Worm (Caenorhabditis elegans) whole organism, mixed stage, embryonic: ENCODE data around the gene fbxb-74.

Experiments used
- ces-1 ChIP-seq: fragments of 150-350 bp; optimal IDR thresholded peaks from 2 replicates; lab custom pipeline; 2014; ENCODE audit warnings: missing biosample characterization, missing genetic modification reagents, missing genetic modification characterization
- elt-3 ChIP-seq: fragments of 150-350 bp; optimal IDR thresholded peaks from 2 replicates; lab custom pipeline; 2014; ENCODE audit warnings: missing biosample characterization, missing genetic modification characterization
- hlh-1 ChIP-seq: fragments of 150-350 bp; optimal IDR thresholded peaks from 2 replicates; lab custom pipeline; 2014; ENCODE audit warnings: missing biosample characterization, missing genetic modification reagents, missing genetic modification characterization
- lin-13 ChIP-seq: fragments of 150-350 bp; optimal IDR thresholded peaks from 2 replicates; lab custom pipeline; 2014; ENCODE audit warnings: missing biosample characterization, missing genetic modification characterization
- lin-32 ChIP-seq: fragments of 200-800 bp; sonication (Bioruptor generic); optimal IDR thresholded peaks from 2 replicates; lab custom pipeline; 2018; ENCODE audit warnings: mild to moderate bottlenecking, missing genetic modification characterization, missing compliant biosample characterization
- nhr-12 ChIP-seq: fragments of 150-350 bp; optimal IDR thresholded peaks from 2 replicates; lab custom pipeline; 2014; ENCODE audit warnings: missing biosample characterization, missing genetic modification characterization
- nhr-2 ChIP-seq: fragments of 150-350 bp; optimal IDR thresholded peaks from 2 replicates; lab custom pipeline; 2014; ENCODE audit warnings: missing biosample characterization, missing genetic modification characterization
- nhr-237 ChIP-seq: fragments of 150-350 bp; optimal IDR thresholded peaks from 2 replicates; lab custom pipeline; 2014; ENCODE audit warnings: missing biosample characterization, missing genetic modification characterization
- snpc-4 ChIP-seq: fragments of 150-350 bp; optimal IDR thresholded peaks from 2 replicates; lab custom pipeline; 2014; ENCODE audit warnings: missing biosample characterization, missing genetic modification characterization
- unc-62 ChIP-seq: fragments of 150-350 bp; optimal IDR thresholded peaks from 2 replicates; lab custom pipeline; 2014; ENCODE audit warnings: missing biosample characterization, missing genetic modification reagents, missing genetic modification characterization

DNA sequence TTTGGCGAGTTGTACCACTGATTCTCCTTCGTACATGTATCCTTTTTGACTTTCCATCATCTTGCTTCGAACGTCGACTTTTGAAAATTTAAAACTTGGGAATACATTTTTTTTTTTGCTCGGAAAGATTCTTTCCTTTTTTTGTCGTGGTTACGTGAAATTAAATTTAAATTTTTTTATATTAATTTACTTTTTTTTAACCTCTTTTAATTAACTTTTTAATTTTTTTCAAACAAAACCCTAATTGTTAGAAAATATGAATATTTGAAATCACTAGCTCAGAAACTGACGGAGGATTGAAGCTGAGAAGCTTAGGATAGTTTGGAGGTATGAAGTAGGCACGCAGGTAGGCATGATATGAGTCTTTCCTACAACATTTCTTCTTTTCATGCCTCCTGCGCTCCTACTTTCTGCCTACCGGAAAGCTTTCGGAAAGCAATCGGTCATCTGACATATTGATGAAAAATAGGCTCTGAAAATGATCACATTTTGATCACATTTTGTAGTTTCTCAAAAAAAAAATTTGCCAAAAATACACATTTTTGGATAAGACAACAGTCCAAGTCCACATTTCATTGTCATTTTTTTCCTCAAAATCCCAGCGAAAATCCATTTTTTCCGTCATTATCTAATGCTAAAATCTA is 4.5 kb downstream of the fbxb-74 start, which contains the start of the genes R08C7.8 and R08C7.4:
- TF ChIP-seq nhr-2 (tag; lab: Kevin White, UChicago) (no peak), elt-3 (tag; lab: Kevin White, UChicago) (no peak), nhr-237 (tag; lab: Kevin White, UChicago) (no peak), snpc-4 (no peak), lin-13 (no peak), ces-1 (GFP tag; lab: Kevin White, UChicago) (no peak), hlh-1 (no peak), unc-62 (GFP tag; lab: Kevin White, UChicago) (no peak), lin-32 (GFP tag; lab: Kevin White, UChicago) (no peak), nhr-12 (tag; lab: Kevin White, UChicago) (no peak)
